Worm (Caenorhabditis elegans): Measurements from ENCODE around the gene K07B1.4.

ce11 chrV:9334216-9334615, 5.4 kb downstream of the K07B1.4 start, which contains the start of gene ucp-4:
- no peak for TF ChIP-seq ama-1 (optimal IDR thresholded peaks at IDR 0.05)
- TF ChIP-seq flt-1 (GFP tag; IDR thresholded peaks at IDR 0.05), result no peak
- TF ChIP-seq ceh-36 (tag; optimal IDR thresholded peaks at IDR 0.05), result no peak
- TF ChIP-seq tbx-37 (GFP tag; conservative IDR thresholded peaks at IDR 0.05), result no peak
- no peak for TF ChIP-seq hnd-1 (tag; optimal IDR thresholded peaks at IDR 0.05)
- no peak for TF ChIP-seq hmg-4 (GFP tag; optimal IDR thresholded peaks at IDR 0.05)
- no peak for TF ChIP-seq B0310.2 (tag; optimal IDR thresholded peaks at IDR 0.05)
- TF ChIP-seq ets-7 (tag; optimal IDR thresholded peaks at IDR 0.05), result no peak
- TF ChIP-seq aly-1 (tag; optimal IDR thresholded peaks at IDR 0.05), result no peak
